Fruit fly (Drosophila melanogaster) whole organism, adult: ENCODE results near the gene CG32388.

Experiments
- CG14711 ChIP-seq: fragments of 200-800 bp; sonication (Bioruptor generic); optimal IDR thresholded peaks from 2 replicates; lab custom pipeline; 2018; ENCODE audit warnings: missing biosample characterization, mild to moderate bottlenecking, missing genetic modification characterization, moderate library complexity
- CG5204 ChIP-seq: fragments of 200-800 bp; sonication (Bioruptor generic); optimal IDR thresholded peaks from 2 replicates; lab custom pipeline; 2016; ENCODE audit warnings: missing biosample characterization, missing genetic modification characterization
- CG7101 ChIP-seq: fragments of 200-800 bp; sonication (Bioruptor generic); optimal IDR thresholded peaks from 2 replicates; lab custom pipeline; 2018; ENCODE audit warnings: missing biosample characterization, mild to moderate bottlenecking, missing genetic modification characterization, moderate library complexity
- Hr96 ChIP-seq: fragments of 200-800 bp; sonication (Bioruptor generic); optimal IDR thresholded peaks from 2 replicates; lab custom pipeline; 2016; ENCODE audit warnings: missing biosample characterization, missing genetic modification characterization
- Mnt ChIP-seq: fragments of 200-800 bp; sonication (Bioruptor generic); optimal IDR thresholded peaks from 2 replicates; lab custom pipeline; 2016; ENCODE audit warnings: missing biosample characterization, mild to moderate bottlenecking, missing genetic modification characterization
- cnc ChIP-seq, 2 experiments: fragments of >200 bp; optimal IDR thresholded peaks; 2 replicates each; lab custom pipeline; 2017
- kay ChIP-seq: fragments of 200-800 bp; sonication (Bioruptor generic); peaks from one replicate; lab custom pipeline; 2016; ENCODE audit warnings: missing biosample characterization, missing genetic modification characterization, borderline replicate concordance
- ovo ChIP-seq: fragments of 200-800 bp; sonication (Bioruptor generic); optimal IDR thresholded peaks from 2 replicates; lab custom pipeline; 2016; ENCODE audit warnings: missing biosample characterization, missing genetic modification characterization

dm6 chr3L:6968961-6969814 lies 15.2 kb downstream of the CG32388 start, which contains the start of the genes Mis12 and CG9953:
- peak; percentile 29 for TF ChIP-seq Mnt
- peak; percentile 47 for TF ChIP-seq CG7101 (tag; lab: Kevin White, UChicago)
- TF ChIP-seq kay, result peak; percentile 81
- peak; percentile 34 for TF ChIP-seq Hr96
- peak; percentile 94 for TF ChIP-seq ovo (GFP tag; lab: Kevin White, UChicago)
- no peak for TF ChIP-seq cnc (optimal IDR thresholded peaks at IDR 0.05; lab: Kevin White, UChicago)
- peak; percentile 27 for TF ChIP-seq CG14711 (tag; lab: Kevin White, UChicago)
- peak; percentile 65 for TF ChIP-seq CG5204
